Worm (Caenorhabditis elegans) whole organism, midembryonic: ENCODE data around the gene adal-1.

ENCODE experiments used
- T22C8.4 ChIP-seq: fragments of 200-800 bp; sonication (Bioruptor generic); IDR thresholded peaks from 2 replicates; pipeline ENCODE4 v1.3.6; 2022; ENCODE audit warnings: missing genetic modification characterization, missing compliant biosample characterization
- cog-1 ChIP-seq: sonication (generic microtip); optimal IDR thresholded peaks from 2 replicates; lab custom pipeline; 2016; ENCODE audit warnings: missing genetic modification characterization, missing compliant biosample characterization
- flt-1 ChIP-seq: fragments of 200-800 bp; sonication (Bioruptor generic); IDR thresholded peaks from 2 replicates; pipeline ENCODE4 v1.3.6; 2022; ENCODE audit warnings: missing genetic modification characterization, missing compliant biosample characterization
- klf-2 ChIP-seq: fragments of 200-800 bp; sonication (Bioruptor generic); conservative IDR thresholded peaks from 2 replicates; pipeline ENCODE4 v1.3.6; 2022; ENCODE audit warnings: missing genetic modification reagents, missing genetic modification characterization, missing compliant biosample characterization
- med-1 ChIP-seq: sonication (generic microtip); optimal IDR thresholded peaks from 2 replicates; lab custom pipeline; 2017; ENCODE audit warnings: missing genetic modification characterization, mild to moderate bottlenecking, missing compliant biosample characterization, antibody characterized with exemption, missing genetic modification reagents; ENCODE audit not compliant: insufficient read depth
- ref-1 ChIP-seq: fragments of 200-800 bp; sonication (Bioruptor generic); conservative IDR thresholded peaks from 2 replicates; pipeline ENCODE4 v1.3.6; 2022; ENCODE audit warnings: missing genetic modification reagents, missing genetic modification characterization, missing compliant biosample characterization
- tab-1 ChIP-seq: fragments of 200-800 bp; sonication (Bioruptor generic); IDR thresholded peaks from 2 replicates; pipeline ENCODE4 v1.3.6; 2022; ENCODE audit warnings: missing genetic modification characterization, missing compliant biosample characterization
- ztf-23 ChIP-seq: fragments of 200-800 bp; sonication (Bioruptor generic); IDR thresholded peaks from 2 replicates; pipeline ENCODE4 v1.3.6; 2022; ENCODE audit warnings: missing genetic modification reagents, missing genetic modification characterization, missing compliant biosample characterization
- ztf-29 ChIP-seq: fragments of 200-800 bp; sonication (Bioruptor generic); IDR thresholded peaks from 2 replicates; pipeline ENCODE4 v1.3.6; 2022; ENCODE audit warnings: missing genetic modification reagents, missing genetic modification characterization, missing compliant biosample characterization

DNA sequence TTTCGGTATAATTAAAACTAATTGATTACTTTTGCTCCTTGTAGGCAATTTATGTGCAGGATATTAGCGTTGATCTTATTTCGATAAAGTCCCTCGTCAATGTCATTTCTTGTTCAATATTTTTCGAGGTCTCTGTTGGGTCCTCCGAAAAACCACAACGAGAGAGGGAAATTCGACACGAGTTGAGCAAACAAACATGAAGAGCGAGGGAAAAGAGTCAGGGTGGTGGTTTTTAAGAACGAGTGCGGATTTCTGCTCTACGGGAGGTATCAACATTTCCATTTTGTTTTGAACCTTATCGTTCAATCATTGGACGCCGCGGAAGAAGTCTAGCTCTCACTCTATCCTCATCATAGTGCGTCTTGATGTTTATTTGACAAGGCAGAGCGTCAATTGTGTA, 41.3 kb upstream of the adal-1 start:
- TF ChIP-seq klf-2 (GFP tag; lab: Robert Waterston, UW) = no peak
- TF ChIP-seq tab-1 = no peak
- TF ChIP-seq flt-1 (GFP tag; lab: Robert Waterston, UW) = no peak
- TF ChIP-seq med-1 (GFP tag; lab: Kevin White, UChicago) = no peak
- TF ChIP-seq T22C8.4 (GFP tag; lab: Robert Waterston, UW) = no peak; the same call in 1 of the 2 replicates
- TF ChIP-seq ztf-29 (GFP tag; lab: Robert Waterston, UW) = no peak
- no peak for TF ChIP-seq ztf-23 (GFP tag; lab: Robert Waterston, UW)
- no peak for TF ChIP-seq cog-1 (tag; lab: Kevin White, UChicago)
- no peak for TF ChIP-seq ref-1
